Worm (Caenorhabditis elegans) whole organism, midembryonic: ENCODE results near the gene atp-2.

Experiments used
- T22C8.4 ChIP-seq: fragments of 200-800 bp; sonication (Bioruptor generic); IDR thresholded peaks from 2 replicates; pipeline ENCODE4 v1.3.6; 2022; ENCODE audit warnings: missing genetic modification characterization, missing compliant biosample characterization
- cog-1 ChIP-seq: sonication (generic microtip); optimal IDR thresholded peaks from 2 replicates; lab custom pipeline; 2016; ENCODE audit warnings: missing genetic modification characterization, missing compliant biosample characterization
- flt-1 ChIP-seq: fragments of 200-800 bp; sonication (Bioruptor generic); IDR thresholded peaks from 2 replicates; pipeline ENCODE4 v1.3.6; 2022; ENCODE audit warnings: missing genetic modification characterization, missing compliant biosample characterization
- klf-2 ChIP-seq: fragments of 200-800 bp; sonication (Bioruptor generic); conservative IDR thresholded peaks from 2 replicates; pipeline ENCODE4 v1.3.6; 2022; ENCODE audit warnings: missing genetic modification reagents, missing genetic modification characterization, missing compliant biosample characterization
- ref-1 ChIP-seq: fragments of 200-800 bp; sonication (Bioruptor generic); conservative IDR thresholded peaks from 2 replicates; pipeline ENCODE4 v1.3.6; 2022; ENCODE audit warnings: missing genetic modification reagents, missing genetic modification characterization, missing compliant biosample characterization
- ztf-23 ChIP-seq: fragments of 200-800 bp; sonication (Bioruptor generic); IDR thresholded peaks from 2 replicates; pipeline ENCODE4 v1.3.6; 2022; ENCODE audit warnings: missing genetic modification reagents, missing genetic modification characterization, missing compliant biosample characterization

DNA sequence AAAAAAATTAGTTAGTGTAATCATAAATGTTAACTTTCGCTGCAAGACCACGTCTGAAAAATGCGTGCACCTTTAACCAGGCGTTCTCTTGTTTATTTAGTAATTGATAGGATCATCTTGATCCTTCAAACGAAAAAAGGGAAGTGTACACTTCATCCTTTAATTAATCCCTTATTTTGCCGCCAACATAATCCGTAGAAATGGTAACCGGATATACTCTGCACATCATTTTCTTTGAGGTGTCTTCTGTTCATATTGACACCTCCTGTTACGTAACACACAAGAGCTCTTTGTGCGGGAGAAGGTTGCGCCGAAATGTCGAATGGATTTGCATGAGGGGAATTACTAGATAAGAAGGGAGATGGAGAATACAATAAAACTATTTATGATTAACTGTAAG, 20.5 kb downstream of the atp-2 start:
- TF ChIP-seq flt-1 (GFP tag; lab: Robert Waterston, UW) (no peak), ref-1 (no peak), ztf-23 (GFP tag; lab: Robert Waterston, UW) (no peak), T22C8.4 (GFP tag; lab: Robert Waterston, UW) (no peak), klf-2 (GFP tag; lab: Robert Waterston, UW) (no peak), cog-1 (no peak)
